Worm (Caenorhabditis elegans) whole organism, midembryonic: ENCODE measurements around the gene srh-154.

Experiments used
- flt-1 ChIP-seq: fragments of 200-800 bp; sonication (Bioruptor generic); IDR thresholded peaks from 2 replicates; pipeline ENCODE4 v1.3.6; 2022; ENCODE audit warnings: missing genetic modification characterization, missing compliant biosample characterization
- med-1 ChIP-seq: sonication (generic microtip); optimal IDR thresholded peaks from 2 replicates; lab custom pipeline; 2017; ENCODE audit warnings: missing genetic modification characterization, mild to moderate bottlenecking, missing compliant biosample characterization, antibody characterized with exemption, missing genetic modification reagents; ENCODE audit not compliant: insufficient read depth
- ref-1 ChIP-seq: fragments of 200-800 bp; sonication (Bioruptor generic); conservative IDR thresholded peaks from 2 replicates; pipeline ENCODE4 v1.3.6; 2022; ENCODE audit warnings: missing genetic modification reagents, missing genetic modification characterization, missing compliant biosample characterization
- ztf-23 ChIP-seq: fragments of 200-800 bp; sonication (Bioruptor generic); IDR thresholded peaks from 2 replicates; pipeline ENCODE4 v1.3.6; 2022; ENCODE audit warnings: missing genetic modification reagents, missing genetic modification characterization, missing compliant biosample characterization

DNA sequence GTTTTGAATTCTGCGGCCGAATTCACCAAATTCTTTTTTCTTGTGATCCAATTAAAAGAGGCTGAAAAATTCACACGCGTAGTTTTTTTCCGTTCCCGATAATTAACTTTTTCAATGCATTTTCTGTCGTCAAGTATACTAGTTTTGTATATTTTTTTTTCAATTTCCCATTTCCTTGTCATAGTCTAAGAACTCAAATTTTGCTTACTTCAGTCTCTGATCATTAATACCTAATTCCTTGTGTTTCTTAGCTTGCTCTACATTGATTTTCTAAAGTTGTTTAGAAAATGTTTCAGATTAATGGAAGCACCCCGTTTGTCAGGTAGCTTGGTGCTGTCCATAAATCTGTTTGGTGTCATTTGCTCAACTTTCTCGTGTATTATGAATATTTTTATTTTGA lies 8.6 kb upstream of the srh-154 start, which contains the start of gene srbc-27:
- TF ChIP-seq ref-1 (GFP tag; lab: Robert Waterston, UW), result no peak
- TF ChIP-seq flt-1 (GFP tag; lab: Robert Waterston, UW), result no peak
- TF ChIP-seq med-1 (GFP tag; lab: Kevin White, UChicago), result no peak
- TF ChIP-seq ztf-23 (GFP tag; lab: Robert Waterston, UW), result no peak
